Worm (Caenorhabditis elegans) whole organism, L4 larva: ENCODE measurements around the gene nep-13.

Experiments
- R02D3.7 ChIP-seq: fragments of 150-350 bp; sonication (generic microtip); optimal IDR thresholded peaks from 3 replicates; lab custom pipeline; 2014; ENCODE audit warnings: missing biosample characterization, missing genetic modification characterization
- attf-4 ChIP-seq: sonication (generic microtip); optimal IDR thresholded peaks from 3 replicates; lab custom pipeline; 2017; ENCODE audit warnings: missing biosample characterization, missing genetic modification characterization

nep-13 gene

ce11 chrII:3332039-3332438, 49.6 kb downstream of the nep-13 start, which contains the start of gene irld-27:
TSS of gene irld-27 (plus strand) at chrII:3332339.
- no peak for TF ChIP-seq R02D3.7 (tag; lab: Kevin White, UChicago)
- TF ChIP-seq attf-4 (tag; lab: Kevin White, UChicago): no peak
- TF ChIP-seq, all 104 proteins: peak for 0
